Fruit fly (Drosophila melanogaster): ENCODE data around the gene Gr89a.

dm6 chr3R:16533749-16534304 is 35.1 kb upstream of the Gr89a start:
- TF ChIP-seq CG7045 (GFP tag; optimal IDR thresholded peaks at IDR 0.05) (no peak), ovo (GFP tag; optimal IDR thresholded peaks at IDR 0.05) (no peak), Clk (GFP tag; optimal IDR thresholded peaks at IDR 0.05) (no peak), CG11617 (GFP tag; optimal IDR thresholded peaks at IDR 0.05) (no peak), tj (GFP tag; optimal IDR thresholded peaks at IDR 0.05) (no peak), kay (GFP tag; ENCODE audit: borderline replicate concordance) (no peak), cic (GFP tag; optimal IDR thresholded peaks at IDR 0.05) (no peak), CG7101 (tag; optimal IDR thresholded peaks at IDR 0.05) (no peak), CG5204 (GFP tag; optimal IDR thresholded peaks at IDR 0.05) (no peak), cnc (optimal IDR thresholded peaks at IDR 0.05) (no peak), Hr96 (GFP tag; optimal IDR thresholded peaks at IDR 0.05) (no peak)
